Worm (Caenorhabditis elegans) whole organism, midembryonic: ENCODE data around the gene glr-6.

ENCODE experiments used
- cog-1 ChIP-seq: sonication (generic microtip); optimal IDR thresholded peaks from 2 replicates; lab custom pipeline; 2016; ENCODE audit warnings: missing genetic modification characterization, missing compliant biosample characterization
- klf-2 ChIP-seq: fragments of 200-800 bp; sonication (Bioruptor generic); conservative IDR thresholded peaks from 2 replicates; pipeline ENCODE4 v1.3.6; 2022; ENCODE audit warnings: missing genetic modification reagents, missing genetic modification characterization, missing compliant biosample characterization
- med-1 ChIP-seq: sonication (generic microtip); optimal IDR thresholded peaks from 2 replicates; lab custom pipeline; 2017; ENCODE audit warnings: missing genetic modification characterization, mild to moderate bottlenecking, missing compliant biosample characterization, antibody characterized with exemption, missing genetic modification reagents; ENCODE audit not compliant: insufficient read depth
- ref-1 ChIP-seq: fragments of 200-800 bp; sonication (Bioruptor generic); conservative IDR thresholded peaks from 2 replicates; pipeline ENCODE4 v1.3.6; 2022; ENCODE audit warnings: missing genetic modification reagents, missing genetic modification characterization, missing compliant biosample characterization
- tab-1 ChIP-seq: fragments of 200-800 bp; sonication (Bioruptor generic); IDR thresholded peaks from 2 replicates; pipeline ENCODE4 v1.3.6; 2022; ENCODE audit warnings: missing genetic modification characterization, missing compliant biosample characterization

- TF ChIP-seq cog-1 (tag; lab: Kevin White, UChicago) = no peak
- no peak for TF ChIP-seq ref-1
- TF ChIP-seq klf-2 = no peak
- TF ChIP-seq med-1 (GFP tag; lab: Kevin White, UChicago) = no peak
- no peak for TF ChIP-seq tab-1 (GFP tag; lab: Robert Waterston, UW)
These were observed 16.3 kb upstream of the glr-6 start for ce11 chrX:6856793-6857192.
